Fruit fly (Drosophila melanogaster): ENCODE results near the gene CG14024.

dm6 chr2L:5296672-5297288 lies 17.9 kb downstream of the CG14024 start:
- TF ChIP-seq CTCF (optimal IDR thresholded peaks at IDR 0.05) (no peak), CG8478 (optimal IDR thresholded peaks at IDR 0.05) (no peak)
